Worm (Caenorhabditis elegans) whole organism, mixed stage, embryonic: ENCODE results near the gene F13B12.1.

Experiments
- M03D4.4 ChIP-seq: sonication (generic microtip); optimal IDR thresholded peaks from 2 replicates; lab custom pipeline; 2017; ENCODE audit warnings: mild to moderate bottlenecking, missing genetic modification characterization, missing compliant biosample characterization
- bed-3 ChIP-seq: fragments of 200-800 bp; sonication (Bioruptor generic); optimal IDR thresholded peaks from 3 replicates; lab custom pipeline; 2018; ENCODE audit warnings: mild to moderate bottlenecking, missing genetic modification characterization, moderate library complexity, missing compliant biosample characterization
- blmp-1 ChIP-seq: fragments of 150-350 bp; optimal IDR thresholded peaks from 2 replicates; lab custom pipeline; 2014; ENCODE audit warnings: missing biosample characterization, missing genetic modification characterization
- ceh-39 ChIP-seq: fragments of 150-350 bp; optimal IDR thresholded peaks from 2 replicates; lab custom pipeline; 2014; ENCODE audit warnings: missing biosample characterization, missing genetic modification characterization
- ceh-43 ChIP-seq: fragments of 200-800 bp; sonication (Bioruptor generic); optimal IDR thresholded peaks from 2 replicates; lab custom pipeline; 2018; ENCODE audit warnings: mild to moderate bottlenecking, missing genetic modification characterization, moderate library complexity, missing compliant biosample characterization
- ceh-83 ChIP-seq: fragments of 200-800 bp; sonication (Bioruptor generic); optimal IDR thresholded peaks from 2 replicates; lab custom pipeline; 2018; ENCODE audit warnings: mild to moderate bottlenecking, missing genetic modification characterization, missing compliant biosample characterization
- ces-1 ChIP-seq: fragments of 150-350 bp; optimal IDR thresholded peaks from 2 replicates; lab custom pipeline; 2014; ENCODE audit warnings: missing biosample characterization, missing genetic modification reagents, missing genetic modification characterization
- cnd-1 ChIP-seq: fragments of 200-800 bp; sonication (Bioruptor generic); optimal IDR thresholded peaks from 2 replicates; lab custom pipeline; 2018; ENCODE audit warnings: mild to moderate bottlenecking, missing genetic modification characterization, missing compliant biosample characterization
- drap-1 ChIP-seq: fragments of 200-800 bp; sonication (Bioruptor generic); optimal IDR thresholded peaks from 3 replicates; lab custom pipeline; 2018; ENCODE audit warnings: mild to moderate bottlenecking, missing genetic modification characterization, missing compliant biosample characterization
- elt-1 ChIP-seq: sonication (generic microtip); optimal IDR thresholded peaks from 2 replicates; lab custom pipeline; 2017; ENCODE audit warnings: missing genetic modification characterization, mild to moderate bottlenecking, missing compliant biosample characterization, antibody characterized with exemption, moderate library complexity, borderline replicate concordance; ENCODE audit not compliant: insufficient read depth
- elt-3 ChIP-seq: fragments of 150-350 bp; optimal IDR thresholded peaks from 2 replicates; lab custom pipeline; 2014; ENCODE audit warnings: missing biosample characterization, missing genetic modification characterization
- flh-1 ChIP-seq: fragments of 200-800 bp; sonication (Bioruptor generic); optimal IDR thresholded peaks from 2 replicates; lab custom pipeline; 2018; ENCODE audit warnings: mild to moderate bottlenecking, missing genetic modification characterization, moderate library complexity, missing compliant biosample characterization
- ham-2 ChIP-seq: fragments of 200-800 bp; sonication (Bioruptor generic); optimal IDR thresholded peaks from 2 replicates; lab custom pipeline; 2018; ENCODE audit warnings: mild to moderate bottlenecking, missing genetic modification characterization, missing compliant biosample characterization
- hlh-1 ChIP-seq: fragments of 150-350 bp; optimal IDR thresholded peaks from 2 replicates; lab custom pipeline; 2014; ENCODE audit warnings: missing biosample characterization, missing genetic modification reagents, missing genetic modification characterization
- lin-32 ChIP-seq: fragments of 200-800 bp; sonication (Bioruptor generic); optimal IDR thresholded peaks from 2 replicates; lab custom pipeline; 2018; ENCODE audit warnings: mild to moderate bottlenecking, missing genetic modification characterization, missing compliant biosample characterization
- lsy-2 ChIP-seq: fragments of 150-350 bp; optimal IDR thresholded peaks from 2 replicates; lab custom pipeline; 2014; ENCODE audit warnings: missing biosample characterization, missing genetic modification characterization
- mab-5 ChIP-seq: fragments of 150-350 bp; optimal IDR thresholded peaks from 2 replicates; lab custom pipeline; 2014; ENCODE audit warnings: missing biosample characterization, missing genetic modification characterization
- mls-2 ChIP-seq: sonication (generic microtip); optimal IDR thresholded peaks from 2 replicates; lab custom pipeline; 2016; ENCODE audit warnings: mild to moderate bottlenecking, missing genetic modification characterization, moderate library complexity, missing compliant biosample characterization
- nhr-12 ChIP-seq: fragments of 150-350 bp; optimal IDR thresholded peaks from 2 replicates; lab custom pipeline; 2014; ENCODE audit warnings: missing biosample characterization, missing genetic modification characterization
- nhr-2 ChIP-seq: fragments of 150-350 bp; optimal IDR thresholded peaks from 2 replicates; lab custom pipeline; 2014; ENCODE audit warnings: missing biosample characterization, missing genetic modification characterization
- nhr-237 ChIP-seq: fragments of 150-350 bp; optimal IDR thresholded peaks from 2 replicates; lab custom pipeline; 2014; ENCODE audit warnings: missing biosample characterization, missing genetic modification characterization
- nhr-28 ChIP-seq: fragments of 150-350 bp; optimal IDR thresholded peaks from 2 replicates; lab custom pipeline; 2014; ENCODE audit warnings: missing biosample characterization, missing genetic modification characterization
- nhr-76 ChIP-seq: sonication (generic microtip); optimal IDR thresholded peaks from 2 replicates; lab custom pipeline; 2017; ENCODE audit warnings: missing biosample characterization, missing genetic modification characterization
- pha-4 ChIP-seq: fragments of 150-350 bp; optimal IDR thresholded peaks from 2 replicates; lab custom pipeline; 2018; ENCODE audit warnings: missing biosample characterization, missing genetic modification reagents, missing genetic modification characterization
- sem-2 ChIP-seq: fragments of 200-800 bp; sonication (Bioruptor generic); optimal IDR thresholded peaks from 2 replicates; lab custom pipeline; 2018; ENCODE audit warnings: mild to moderate bottlenecking, missing genetic modification characterization, missing compliant biosample characterization
- snpc-4 ChIP-seq: fragments of 150-350 bp; optimal IDR thresholded peaks from 2 replicates; lab custom pipeline; 2014; ENCODE audit warnings: missing biosample characterization, missing genetic modification characterization
- sptf-1 ChIP-seq: sonication (generic microtip); optimal IDR thresholded peaks from 2 replicates; lab custom pipeline; 2017; ENCODE audit warnings: mild to moderate bottlenecking, missing genetic modification characterization, moderate library complexity, missing compliant biosample characterization
- tbx-8 ChIP-seq: fragments of 200-800 bp; sonication (Bioruptor generic); optimal IDR thresholded peaks from 2 replicates; lab custom pipeline; 2018; ENCODE audit warnings: mild to moderate bottlenecking, missing genetic modification characterization, moderate library complexity, missing compliant biosample characterization
- unc-120 ChIP-seq: sonication (generic microtip); optimal IDR thresholded peaks from 2 replicates; lab custom pipeline; 2017; ENCODE audit warnings: missing genetic modification characterization, missing compliant biosample characterization; ENCODE audit not compliant: poor library complexity, severe bottlenecking
- unc-39 ChIP-seq: fragments of 150-350 bp; optimal IDR thresholded peaks from 2 replicates; lab custom pipeline; 2014; ENCODE audit warnings: missing biosample characterization, missing genetic modification characterization
- unc-62 ChIP-seq: fragments of 150-350 bp; optimal IDR thresholded peaks from 2 replicates; lab custom pipeline; 2014; ENCODE audit warnings: missing biosample characterization, missing genetic modification reagents, missing genetic modification characterization
- zip-8 ChIP-seq: fragments of 150-350 bp; optimal IDR thresholded peaks from 2 replicates; lab custom pipeline; 2014; ENCODE audit warnings: missing biosample characterization, missing genetic modification characterization
- ztf-11 ChIP-seq: fragments of 150-350 bp; optimal IDR thresholded peaks from 2 replicates; lab custom pipeline; 2014; ENCODE audit warnings: missing biosample characterization, missing genetic modification characterization

The F13B12.1 gene

ce11 chrIV:10424535-10424934 lies at the start of gene F13B12.1:
F13B12.1 (minus strand) TSS chrIV:10424635.
- no peak for TF ChIP-seq elt-3 (tag; lab: Kevin White, UChicago)
- TF ChIP-seq M03D4.4 (tag; lab: Kevin White, UChicago) = no peak
- TF ChIP-seq nhr-76 = no peak
- TF ChIP-seq zip-8 = no peak
- TF ChIP-seq flh-1 = no peak
- TF ChIP-seq ceh-43 (GFP tag; lab: Kevin White, UChicago) = no peak
- TF ChIP-seq sem-2 (GFP tag; lab: Kevin White, UChicago) = no peak
- no peak for TF ChIP-seq cnd-1
- TF ChIP-seq tbx-8 = no peak
- no peak for TF ChIP-seq nhr-28 (tag; lab: Kevin White, UChicago)
- no peak for TF ChIP-seq ces-1 (GFP tag; lab: Kevin White, UChicago)
- no peak for TF ChIP-seq mab-5 (tag; lab: Kevin White, UChicago)
- no peak for TF ChIP-seq unc-62 (GFP tag; lab: Kevin White, UChicago)
- TF ChIP-seq drap-1 (GFP tag; lab: Kevin White, UChicago) = no peak
- TF ChIP-seq hlh-1 (tag; lab: Kevin White, UChicago) = no peak

- TF ChIP-seq unc-39 (no peak), nhr-76 (no peak), sem-2 (GFP tag; lab: Kevin White, UChicago) (no peak), lin-32 (no peak), hlh-1 (tag; lab: Kevin White, UChicago) (no peak), blmp-1 (tag; lab: Kevin White, UChicago) (no peak), mab-5 (tag; lab: Kevin White, UChicago) (no peak), M03D4.4 (tag; lab: Kevin White, UChicago) (no peak), ceh-83 (GFP tag; lab: Kevin White, UChicago) (no peak), ztf-11 (tag; lab: Kevin White, UChicago) (no peak), unc-62 (GFP tag; lab: Kevin White, UChicago) (no peak), bed-3 (GFP tag; lab: Kevin White, UChicago) (no peak), zip-8 (no peak)
- TF ChIP-seq, all 35 proteins: peak for 0
Observed at ce11 chrIV:10472478-10472877, 48.0 kb upstream of the F13B12.1 start, which contains the start of gene bgnt-1.1. bgnt-1.1 (plus strand) TSS chrIV:10472778.

ce11 chrIV:10469494-10469893 lies 45.1 kb upstream of the F13B12.1 start, which contains the start of gene ugt-44:
ugt-44 (plus strand) TSS chrIV:10469741.
- TF ChIP-seq unc-120 = no peak
- TF ChIP-seq sptf-1 (tag; lab: Kevin White, UChicago) = no peak
- no peak for TF ChIP-seq unc-39
- no peak for TF ChIP-seq blmp-1 (tag; lab: Kevin White, UChicago)
- TF ChIP-seq flh-1 = no peak
- no peak for TF ChIP-seq lsy-2 (tag; lab: Kevin White, UChicago)
- no peak for TF ChIP-seq bed-3 (GFP tag; lab: Kevin White, UChicago)
- TF ChIP-seq M03D4.4 (tag; lab: Kevin White, UChicago) = no peak
- no peak for TF ChIP-seq ceh-83 (GFP tag; lab: Kevin White, UChicago)
- TF ChIP-seq elt-1 (tag; lab: Kevin White, UChicago) = no peak
- TF ChIP-seq nhr-2 (tag; lab: Kevin White, UChicago) = no peak
- TF ChIP-seq mls-2 (tag; lab: Kevin White, UChicago) = no peak
- TF ChIP-seq elt-3 (tag; lab: Kevin White, UChicago) = no peak
- no peak for TF ChIP-seq lin-32
- TF ChIP-seq ceh-39 = no peak
- no peak for TF ChIP-seq sem-2 (GFP tag; lab: Kevin White, UChicago)
- no peak for TF ChIP-seq drap-1 (GFP tag; lab: Kevin White, UChicago)

ce11 chrIV:10468662-10469061 lies 44.2 kb upstream of the F13B12.1 start:
- TF ChIP-seq hlh-1 (tag; lab: Kevin White, UChicago) (no peak), bed-3 (GFP tag; lab: Kevin White, UChicago) (no peak), nhr-76 (no peak)

DNA sequence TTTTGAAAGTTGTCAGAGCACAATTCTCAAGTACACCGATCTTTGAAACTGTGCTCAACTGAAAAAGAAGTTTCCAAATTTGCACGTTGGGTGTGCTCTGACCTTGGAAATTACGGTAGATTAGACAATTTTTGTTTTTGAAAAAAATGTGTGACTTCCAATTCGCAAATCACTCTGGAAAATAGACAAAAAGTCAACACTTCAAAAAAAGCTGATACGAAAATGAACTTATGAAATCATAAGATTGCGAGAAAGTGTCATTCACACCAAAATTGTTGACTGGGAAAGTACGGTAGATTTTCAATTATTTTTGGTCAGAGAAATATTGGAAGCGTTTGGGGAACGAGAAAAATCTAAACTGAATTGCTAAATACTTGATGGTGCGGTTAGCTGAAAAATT lies 42.9 kb upstream of the F13B12.1 start:
- TF ChIP-seq nhr-12 (no peak), nhr-237 (no peak), ceh-43 (GFP tag; lab: Kevin White, UChicago) (no peak), cnd-1 (no peak), nhr-2 (tag; lab: Kevin White, UChicago) (no peak), bed-3 (GFP tag; lab: Kevin White, UChicago) (no peak), mab-5 (tag; lab: Kevin White, UChicago) (no peak), M03D4.4 (tag; lab: Kevin White, UChicago) (no peak), mls-2 (tag; lab: Kevin White, UChicago) (no peak), elt-1 (tag; lab: Kevin White, UChicago) (no peak), hlh-1 (tag; lab: Kevin White, UChicago) (no peak), sptf-1 (tag; lab: Kevin White, UChicago) (no peak), unc-39 (no peak), pha-4 (tag; lab: Kevin White, UChicago) (no peak), ham-2 (GFP tag; lab: Kevin White, UChicago) (no peak), nhr-76 (no peak), snpc-4 (no peak), tbx-8 (no peak), lsy-2 (tag; lab: Kevin White, UChicago) (no peak), ztf-11 (tag; lab: Kevin White, UChicago) (no peak)
